Fruit fly (Drosophila melanogaster) S2 (cell line): ENCODE results near the gene teq.

Experiments
- CG8478 ChIP-seq: fragments of >200 bp; optimal IDR thresholded peaks from 2 replicates; lab custom pipeline; 2018
- CTCF ChIP-seq, 2 experiments: fragments of >200 bp; optimal IDR thresholded peaks; 2 replicates each; lab custom pipeline; 2018

- TF ChIP-seq CTCF (optimal IDR thresholded peaks at IDR 0.05; lab: Kevin White, UChicago) (no peak), CG8478 (lab: Kevin White, UChicago) (no peak)
Measured at dm6 chr3L:9046274-9046673, 28.2 kb upstream of the teq start.
